Fruit fly (Drosophila melanogaster) whole organism, prepupa: ENCODE results near the gene CG4042.

Experiments
- CG10631 ChIP-seq: fragments of 200-800 bp; sonication (Bioruptor generic); optimal IDR thresholded peaks from 2 replicates; lab custom pipeline; 2016; ENCODE audit warnings: missing biosample characterization, missing genetic modification characterization
- CG10669 ChIP-seq: fragments of 200-800 bp; sonication (Bioruptor generic); optimal IDR thresholded peaks from 3 replicates; lab custom pipeline; 2018; ENCODE audit warnings: missing biosample characterization, mild to moderate bottlenecking, missing genetic modification characterization, moderate library complexity
- CG15336 ChIP-seq: fragments of 200-800 bp; sonication (Bioruptor generic); IDR thresholded peaks from 2 replicates; pipeline ENCODE4 v1.3.6; 2022; ENCODE audit warnings: missing biosample characterization, missing genetic modification characterization
- CG1621 ChIP-seq: fragments of 200-800 bp; sonication (Bioruptor generic); optimal IDR thresholded peaks from 3 replicates; lab custom pipeline; 2018; ENCODE audit warnings: missing biosample characterization, mild to moderate bottlenecking, missing genetic modification characterization
- CG3032 ChIP-seq: fragments of 200-800 bp; optimal IDR thresholded peaks from 2 replicates; lab custom pipeline; 2019; ENCODE audit warnings: missing biosample characterization, mild to moderate bottlenecking, missing genetic modification characterization, moderate library complexity
- CG31627 ChIP-seq: fragments of 200-800 bp; sonication (Bioruptor generic); optimal IDR thresholded peaks from 3 replicates; lab custom pipeline; 2016; ENCODE audit warnings: missing biosample characterization, missing genetic modification characterization
- CG32006 ChIP-seq: fragments of 200-800 bp; sonication (Bioruptor generic); optimal IDR thresholded peaks from 3 replicates; lab custom pipeline; 2017; ENCODE audit warnings: missing biosample characterization, mild to moderate bottlenecking, missing genetic modification characterization
- CG34406 ChIP-seq: fragments of 200-800 bp; sonication (Bioruptor generic); optimal IDR thresholded peaks from 3 replicates; lab custom pipeline; 2016; ENCODE audit warnings: missing biosample characterization, missing genetic modification characterization
- CG3919 ChIP-seq: fragments of 200-800 bp; sonication (Bioruptor generic); optimal IDR thresholded peaks from 3 replicates; lab custom pipeline; 2016; ENCODE audit warnings: missing biosample characterization, missing genetic modification characterization
- CG4318 ChIP-seq: fragments of 200-800 bp; sonication (Bioruptor generic); optimal IDR thresholded peaks from 3 replicates; lab custom pipeline; 2017; ENCODE audit warnings: missing biosample characterization, mild to moderate bottlenecking, missing genetic modification characterization
- CG6163 ChIP-seq: fragments of 200-800 bp; sonication (Bioruptor generic); IDR thresholded peaks from 3 replicates; pipeline ENCODE4 v1.3.6; 2022; ENCODE audit warnings: missing biosample characterization, missing genetic modification characterization
- CG6792 ChIP-seq: fragments of 200-800 bp; sonication (Bioruptor generic); optimal IDR thresholded peaks from 3 replicates; lab custom pipeline; 2016; ENCODE audit warnings: missing biosample characterization, missing genetic modification characterization
- CG6808 ChIP-seq: fragments of 200-800 bp; sonication (Bioruptor generic); optimal IDR thresholded peaks from 3 replicates; lab custom pipeline; 2017; ENCODE audit warnings: missing biosample characterization, missing genetic modification characterization, mild to moderate bottlenecking, moderate library complexity, missing genetic modification reagents
- CG7368 ChIP-seq: fragments of 200-800 bp; sonication (Bioruptor generic); optimal IDR thresholded peaks from 3 replicates; lab custom pipeline; 2016; ENCODE audit warnings: missing biosample characterization, missing genetic modification characterization
- CG8119 ChIP-seq: fragments of 200-800 bp; sonication (Bioruptor generic); IDR thresholded peaks from 3 replicates; pipeline ENCODE4 v1.3.6; 2022; ENCODE audit warnings: missing biosample characterization, missing genetic modification characterization
- CG8632 ChIP-seq: fragments of 200-800 bp; sonication (Bioruptor generic); optimal IDR thresholded peaks from 3 replicates; lab custom pipeline; 2016; ENCODE audit warnings: missing biosample characterization, missing genetic modification characterization
- CG9139 ChIP-seq: fragments of 200-800 bp; sonication (Bioruptor generic); optimal IDR thresholded peaks from 3 replicates; lab custom pipeline; 2017; ENCODE audit warnings: missing biosample characterization, mild to moderate bottlenecking, missing genetic modification characterization
- Eip78C ChIP-seq: fragments of 200-800 bp; sonication (Bioruptor generic); peaks from one replicate; lab custom pipeline; 2016; ENCODE audit warnings: missing biosample characterization, missing genetic modification characterization
- Eip93F ChIP-seq: fragments of 200-800 bp; sonication (Bioruptor generic); optimal IDR thresholded peaks from 2 replicates; lab custom pipeline; 2016; ENCODE audit warnings: missing biosample characterization, mild to moderate bottlenecking, missing genetic modification characterization
- Ets96B ChIP-seq: fragments of 200-800 bp; optimal IDR thresholded peaks from 2 replicates; lab custom pipeline; 2019; ENCODE audit warnings: missing biosample characterization, mild to moderate bottlenecking, missing genetic modification characterization, moderate library complexity
- Gug ChIP-seq: fragments of 200-800 bp; sonication (Bioruptor generic); IDR thresholded peaks from 2 replicates; pipeline ENCODE4 v1.3.6; 2022; ENCODE audit warnings: missing biosample characterization, missing genetic modification characterization
- Lpt ChIP-seq: fragments of 200-800 bp; sonication (Bioruptor generic); optimal IDR thresholded peaks from 3 replicates; lab custom pipeline; 2016; ENCODE audit warnings: missing biosample characterization, missing genetic modification characterization
- Met ChIP-seq: fragments of 200-800 bp; sonication (Bioruptor generic); optimal IDR thresholded peaks from 3 replicates; lab custom pipeline; 2016; ENCODE audit warnings: missing biosample characterization, missing genetic modification characterization
- OdsH ChIP-seq: fragments of 200-800 bp; sonication (Bioruptor generic); optimal IDR thresholded peaks from 3 replicates; lab custom pipeline; 2016; ENCODE audit warnings: missing biosample characterization, missing genetic modification characterization
- Smox ChIP-seq: fragments of 200-800 bp; sonication (Bioruptor generic); optimal IDR thresholded peaks from 3 replicates; lab custom pipeline; 2016; ENCODE audit warnings: missing biosample characterization, missing genetic modification characterization
- Sox102F ChIP-seq: fragments of 200-800 bp; sonication (Bioruptor generic); optimal IDR thresholded peaks from 2 replicates; lab custom pipeline; 2016; ENCODE audit warnings: missing biosample characterization, mild to moderate bottlenecking, missing genetic modification characterization
- Sox15 ChIP-seq: fragments of 200-800 bp; sonication (Bioruptor generic); optimal IDR thresholded peaks from 3 replicates; lab custom pipeline; 2016; ENCODE audit warnings: missing biosample characterization, missing genetic modification characterization
- achi ChIP-seq: fragments of 200-800 bp; sonication (Bioruptor generic); optimal IDR thresholded peaks from 3 replicates; lab custom pipeline; 2016; ENCODE audit warnings: missing biosample characterization, missing genetic modification characterization
- acj6 ChIP-seq: fragments of 200-800 bp; sonication (Bioruptor generic); optimal IDR thresholded peaks from 3 replicates; lab custom pipeline; 2016; ENCODE audit warnings: missing biosample characterization, missing genetic modification characterization
- cyc ChIP-seq: fragments of 200-800 bp; sonication (Bioruptor generic); optimal IDR thresholded peaks from 3 replicates; lab custom pipeline; 2016; ENCODE audit warnings: missing biosample characterization, missing genetic modification characterization
- dac ChIP-seq: fragments of 200-800 bp; sonication (Bioruptor generic); optimal IDR thresholded peaks from 2 replicates; lab custom pipeline; 2017; ENCODE audit warnings: missing biosample characterization, mild to moderate bottlenecking, missing genetic modification characterization
- dsx ChIP-seq: fragments of 200-800 bp; optimal IDR thresholded peaks from 3 replicates; lab custom pipeline; 2019; ENCODE audit warnings: missing biosample characterization, mild to moderate bottlenecking, missing genetic modification characterization, moderate library complexity; ENCODE audit not compliant: poor library complexity, severe bottlenecking
- esn ChIP-seq: fragments of 200-800 bp; sonication (Bioruptor generic); optimal IDR thresholded peaks from 2 replicates; lab custom pipeline; 2016; ENCODE audit warnings: missing biosample characterization, mild to moderate bottlenecking, missing genetic modification characterization, moderate library complexity
- fd85E ChIP-seq: fragments of 200-800 bp; sonication (Bioruptor generic); optimal IDR thresholded peaks from 3 replicates; lab custom pipeline; 2016; ENCODE audit warnings: missing biosample characterization, missing genetic modification characterization
- fkh ChIP-seq: fragments of 200-800 bp; sonication (Bioruptor generic); optimal IDR thresholded peaks from 3 replicates; lab custom pipeline; 2017; ENCODE audit warnings: missing biosample characterization, mild to moderate bottlenecking, missing genetic modification characterization, moderate library complexity
- lz ChIP-seq: fragments of 200-800 bp; sonication (Bioruptor generic); optimal IDR thresholded peaks from 3 replicates; lab custom pipeline; 2016; ENCODE audit warnings: missing biosample characterization, missing genetic modification characterization
- net ChIP-seq: fragments of 200-800 bp; sonication (Bioruptor generic); optimal IDR thresholded peaks from 3 replicates; lab custom pipeline; 2016; ENCODE audit warnings: missing biosample characterization, missing genetic modification characterization
- pdm3 ChIP-seq: fragments of 200-800 bp; sonication (Bioruptor generic); optimal IDR thresholded peaks from 3 replicates; lab custom pipeline; 2016; ENCODE audit warnings: missing biosample characterization, missing genetic modification characterization
- spab ChIP-seq: fragments of 200-800 bp; sonication (Bioruptor generic); optimal IDR thresholded peaks from 2 replicates; lab custom pipeline; 2017; ENCODE audit warnings: missing biosample characterization, mild to moderate bottlenecking, missing genetic modification characterization, missing genetic modification reagents
- ss ChIP-seq, 2 experiments: fragments of 200-800 bp; sonication (Bioruptor generic); optimal IDR thresholded peaks; 2 replicates in 1 of 2; 3 replicates in 1 of 2; lab custom pipeline; 2017 to 2018; ENCODE audit warnings: mild to moderate bottlenecking in 2 of 2, missing biosample characterization in 2 of 2, missing genetic modification characterization in 2 of 2, moderate library complexity in 1 of 2

CG4042 gene

dm6 chr3L:20747299-20747925 is 23.9 kb downstream of the CG4042 start (continued):
- TF ChIP-seq CG6163 (GFP tag; lab: Robert Waterston, UW): no peak
- TF ChIP-seq CG34406 (GFP tag; lab: Kevin White, UChicago): peak; percentile 22
- peak; percentile 51 for TF ChIP-seq Met (GFP tag; lab: Kevin White, UChicago)
- TF ChIP-seq Lpt: no peak
- TF ChIP-seq fkh (GFP tag; lab: Kevin White, UChicago): no peak
- peak; percentile 59 for TF ChIP-seq Sox102F (GFP tag; lab: Kevin White, UChicago)
- TF ChIP-seq CG8119 (GFP tag; lab: Robert Waterston, UW): peak; percentile 44; the same call in 1 of the 3 replicates
- TF ChIP-seq CG6792: peak; percentile 41
- peak; percentile 3 for TF ChIP-seq OdsH (GFP tag; lab: Kevin White, UChicago)
- TF ChIP-seq net (GFP tag; lab: Kevin White, UChicago): peak; percentile 10
- TF ChIP-seq Eip78C (GFP tag; lab: Kevin White, UChicago): peak; percentile 90
- TF ChIP-seq pdm3 (GFP tag; lab: Kevin White, UChicago): peak; percentile 38
- no peak for TF ChIP-seq CG1621 (tag; lab: Kevin White, UChicago)
- TF ChIP-seq Smox: peak; percentile 33
- TF ChIP-seq fd85E (GFP tag; lab: Kevin White, UChicago): no peak
- TF ChIP-seq Eip93F (GFP tag; lab: Kevin White, UChicago): no peak
- TF ChIP-seq ss (GFP tag; optimal IDR thresholded peaks at IDR 0.05; lab: Kevin White, UChicago): no peak
- peak; percentile 21 for TF ChIP-seq CG32006 (GFP tag; lab: Kevin White, UChicago)
- TF ChIP-seq CG31627 (GFP tag; lab: Kevin White, UChicago): peak; percentile 47
- TF ChIP-seq CG4318: no peak
- no peak for TF ChIP-seq CG15336 (GFP tag; lab: Robert Waterston, UW)
- no peak for TF ChIP-seq Gug (GFP tag; lab: Robert Waterston, UW)

dm6 chr3L:20739414-20739813 is 31.9 kb downstream of the CG4042 start, which contains the start of gene Gr77a:
TSS of gene Gr77a (minus strand) at chr3L:20739430.
- TF ChIP-seq CG9139 (GFP tag; lab: Kevin White, UChicago) (no peak), CG3919 (peak; percentile 28), Ets96B (tag; lab: Kevin White, UChicago) (peak; percentile 41), Sox15 (GFP tag; lab: Kevin White, UChicago) (peak; percentile 1), CG10631 (peak; percentile 58), Gug (GFP tag; lab: Robert Waterston, UW) (no peak), achi (GFP tag; lab: Kevin White, UChicago) (peak; percentile 29), Met (GFP tag; lab: Kevin White, UChicago) (no peak), CG10669 (GFP tag; lab: Kevin White, UChicago) (peak; percentile 42), Sox102F (GFP tag; lab: Kevin White, UChicago) (peak; percentile 17), dac (GFP tag; lab: Kevin White, UChicago) (no peak), spab (peak; percentile 27), CG3032 (tag; lab: Kevin White, UChicago) (peak; percentile 50), ss (GFP tag; optimal IDR thresholded peaks at IDR 0.05; lab: Kevin White, UChicago) (peak in 1 of 2 experiments; percentile 53), CG7368 (GFP tag; lab: Kevin White, UChicago) (no peak), lz (GFP tag; lab: Kevin White, UChicago) (no peak), dsx (peak; percentile 15), CG6792 (peak; percentile 20), CG32006 (GFP tag; lab: Kevin White, UChicago) (peak; percentile 26), OdsH (GFP tag; lab: Kevin White, UChicago) (peak; percentile 32), acj6 (GFP tag; lab: Kevin White, UChicago) (peak; percentile 29), CG6808 (GFP tag; lab: Kevin White, UChicago) (no peak), CG15336 (GFP tag; lab: Robert Waterston, UW) (no peak), CG8632 (GFP tag; lab: Kevin White, UChicago) (peak; percentile 28), Lpt (no peak), Eip78C (GFP tag; lab: Kevin White, UChicago) (peak; percentile 74), cyc (GFP tag; lab: Kevin White, UChicago) (no peak), CG34406 (GFP tag; lab: Kevin White, UChicago) (peak; percentile 40), esn (peak; percentile 12)
- TF ChIP-seq, all 60 proteins: peak for 19
